Fruit fly (Drosophila melanogaster): ENCODE results near the gene Akh.

The Akh gene

dm6 chr3L:4122185-4122767 is 19.0 kb upstream of the Akh start, which contains the start of gene Chd64 (continued):
- TF ChIP-seq Abd-B (GFP tag; optimal IDR thresholded peaks at IDR 0.05) (no peak), CG9817 (tag; optimal IDR thresholded peaks at IDR 0.05) (no peak), ERR (GFP tag; optimal IDR thresholded peaks at IDR 0.05) (no peak), CG15696 (tag; optimal IDR thresholded peaks at IDR 0.05) (no peak), CG14667 (GFP tag; IDR thresholded peaks at IDR 0.05) (no peak), klu (GFP tag; IDR thresholded peaks at IDR 0.05) (no peak), ase (GFP tag; IDR thresholded peaks at IDR 0.05) (no peak), CG9437 (GFP tag; optimal IDR thresholded peaks at IDR 0.05) (peak; percentile 91), TFAM (GFP tag; optimal IDR thresholded peaks at IDR 0.05) (no peak), Rfx (GFP tag; IDR thresholded peaks at IDR 0.05) (peak; percentile 58), Hand (GFP tag; optimal IDR thresholded peaks at IDR 0.05) (peak; percentile 68), MESR4 (GFP tag; optimal IDR thresholded peaks at IDR 0.05) (peak; percentile 10), eve (GFP tag; optimal IDR thresholded peaks at IDR 0.05) (peak in 1 of 2 experiments; percentile 86), CG17829 (tag; optimal IDR thresholded peaks at IDR 0.05) (no peak), CG3847 (GFP tag; IDR thresholded peaks at IDR 0.05) (peak; percentile 22; the same call in 1 of the 2 replicates), CG1602 (GFP tag; optimal IDR thresholded peaks at IDR 0.05) (no peak), gt (GFP tag; IDR thresholded peaks at IDR 0.05) (no peak), Mes4 (GFP tag; optimal IDR thresholded peaks at IDR 0.05) (no peak), CG7271 (tag; optimal IDR thresholded peaks at IDR 0.05) (no peak), salm (tag; optimal IDR thresholded peaks at IDR 0.05) (no peak), nau (GFP tag; optimal IDR thresholded peaks at IDR 0.05) (no peak), gcm2 (GFP tag; optimal IDR thresholded peaks at IDR 0.05) (no peak), CG17328 (GFP tag; IDR thresholded peaks at IDR 0.05) (peak; percentile 31; the same call in 1 of the 2 replicates), CG4282 (GFP tag; optimal IDR thresholded peaks at IDR 0.05) (no peak), CG10147 (GFP tag; optimal IDR thresholded peaks at IDR 0.05) (peak; percentile 33), corto (GFP tag; optimal IDR thresholded peaks at IDR 0.05) (peak; percentile 74), CG17359 (tag; optimal IDR thresholded peaks at IDR 0.05) (peak; percentile 47), CG2199 (GFP tag; IDR thresholded peaks at IDR 0.05) (0 out of 3 replicates have a peak, but pooled peaks have one; percentile 35), Atf-2 (GFP tag; optimal IDR thresholded peaks at IDR 0.05) (no peak), Hmx (GFP tag; optimal IDR thresholded peaks at IDR 0.05) (no peak), ab (GFP tag; optimal IDR thresholded peaks at IDR 0.05) (no peak), Hr39 (optimal IDR thresholded peaks at IDR 0.05) (no peak), grn (GFP tag; optimal IDR thresholded peaks at IDR 0.05) (peak; percentile 75), CG17385 (GFP tag; optimal IDR thresholded peaks at IDR 0.05) (peak; percentile 52), CG32532 (GFP tag; IDR thresholded peaks at IDR 0.05) (no peak; the same call in none of the 2 replicates), pfk (GFP tag; optimal IDR thresholded peaks at IDR 0.05) (peak; percentile 62), Bteb2 (GFP tag; optimal IDR thresholded peaks at IDR 0.05) (peak; percentile 13), CG2889 (GFP tag; IDR thresholded peaks at IDR 0.05) (no peak), dm (GFP tag; optimal IDR thresholded peaks at IDR 0.05) (no peak), chn (GFP tag; optimal IDR thresholded peaks at IDR 0.05) (no peak), Gug (GFP tag; IDR thresholded peaks at IDR 0.05) (no peak), CG8924 (tag; optimal IDR thresholded peaks at IDR 0.05) (peak; percentile 39), CG7839 (tag; optimal IDR thresholded peaks at IDR 0.05) (no peak), CG1832 (GFP tag; optimal IDR thresholded peaks at IDR 0.05) (no peak), ham (GFP tag; IDR thresholded peaks at IDR 0.05) (no peak), CG18262 (tag; optimal IDR thresholded peaks at IDR 0.05) (no peak), wdn (GFP tag; IDR thresholded peaks at IDR 0.05) (no peak), CTCF (GFP tag; optimal IDR thresholded peaks at IDR 0.05) (no peak), stc (GFP tag; IDR thresholded peaks at IDR 0.05) (0 out of 2 replicates have a peak, but pooled peaks have one; percentile 14), zen2 (GFP tag; IDR thresholded peaks at IDR 0.05; ENCODE audit: partially characterized antibody) (peak; percentile 74; the same call in 2 of the 3 replicates), CG14860 (GFP tag; IDR thresholded peaks at IDR 0.05; ENCODE audit: partially characterized antibody) (peak; percentile 26; the same call in 1 of the 3 replicates), GATAe (GFP tag; conservative IDR thresholded peaks at IDR 0.05) (no peak)

Data from whole organism, embryonic.